Worm (Caenorhabditis elegans) whole organism, L2 larva: Measurements from ENCODE around the gene F35D2.3.

Source experiments
- F13H6.1 ChIP-seq: sonication (generic microtip); optimal IDR thresholded peaks from 2 replicates; lab custom pipeline; 2016; ENCODE audit warnings: missing genetic modification characterization, missing compliant biosample characterization
- R02D3.7 ChIP-seq: fragments of 150-350 bp; optimal IDR thresholded peaks from 2 replicates; lab custom pipeline; 2014; ENCODE audit warnings: missing biosample characterization, missing genetic modification characterization
- Y55F3AM.14 ChIP-seq: fragments of 200-800 bp; sonication (Bioruptor generic); optimal IDR thresholded peaks from 2 replicates; lab custom pipeline; 2018; ENCODE audit warnings: mild to moderate bottlenecking, missing genetic modification characterization, missing compliant biosample characterization
- alr-1 ChIP-seq: fragments of 150-350 bp; optimal IDR thresholded peaks from 2 replicates; lab custom pipeline; 2014; ENCODE audit warnings: missing biosample characterization, missing genetic modification characterization
- aly-2 ChIP-seq: fragments of 150-350 bp; optimal IDR thresholded peaks from 2 replicates; lab custom pipeline; 2014; ENCODE audit warnings: missing biosample characterization, missing genetic modification characterization
- blmp-1 ChIP-seq: sonication (generic microtip); optimal IDR thresholded peaks from 2 replicates; lab custom pipeline; 2017; ENCODE audit warnings: missing genetic modification characterization, mild to moderate bottlenecking, missing compliant biosample characterization, antibody characterized with exemption, moderate library complexity; ENCODE audit not compliant: insufficient read depth
- ceh-16 ChIP-seq: fragments of 150-350 bp; optimal IDR thresholded peaks from 2 replicates; lab custom pipeline; 2014; ENCODE audit warnings: missing biosample characterization, missing genetic modification characterization
- ceh-82 ChIP-seq: fragments of 150-350 bp; optimal IDR thresholded peaks from 2 replicates; lab custom pipeline; 2014; ENCODE audit warnings: missing biosample characterization, missing genetic modification characterization
- crh-2 ChIP-seq: sonication (generic microtip); optimal IDR thresholded peaks from 2 replicates; lab custom pipeline; 2017; ENCODE audit warnings: missing biosample characterization, missing genetic modification characterization
- dmd-4 ChIP-seq: sonication (generic microtip); optimal IDR thresholded peaks from 2 replicates; lab custom pipeline; 2017; ENCODE audit warnings: missing biosample characterization, missing genetic modification characterization
- elt-1 ChIP-seq: fragments of 150-350 bp; optimal IDR thresholded peaks from 2 replicates; lab custom pipeline; 2014; ENCODE audit warnings: missing biosample characterization, missing genetic modification characterization
- elt-3 ChIP-seq: sonication (generic microtip); optimal IDR thresholded peaks from 2 replicates; lab custom pipeline; 2017; ENCODE audit warnings: missing biosample characterization, missing genetic modification characterization
- gmeb-1 ChIP-seq: fragments of 150-350 bp; optimal IDR thresholded peaks from 2 replicates; lab custom pipeline; 2014; ENCODE audit warnings: missing biosample characterization, missing genetic modification characterization
- lin-11 ChIP-seq: fragments of 150-350 bp; sonication (generic microtip); optimal IDR thresholded peaks from 2 replicates; lab custom pipeline; 2014; ENCODE audit warnings: missing biosample characterization, missing genetic modification characterization, inconsistent platforms, mixed read lengths
- lin-13 ChIP-seq: fragments of 150-350 bp; optimal IDR thresholded peaks from 2 replicates; lab custom pipeline; 2014; ENCODE audit warnings: missing biosample characterization, missing genetic modification reagents, missing genetic modification characterization
- lin-39 ChIP-seq: fragments of 150-350 bp; optimal IDR thresholded peaks from 2 replicates; lab custom pipeline; 2014; ENCODE audit warnings: missing biosample characterization, missing genetic modification reagents, missing genetic modification characterization
- lsy-2 ChIP-seq, 2 experiments: fragments of 150-350 bp in 1 of 2; sonication (generic microtip) in 1 of 2; optimal IDR thresholded peaks; 2 replicates each; lab custom pipeline; 2014 to 2017; ENCODE audit warnings: missing biosample characterization in 2 of 2, missing genetic modification characterization in 2 of 2
- mab-5 ChIP-seq: fragments of 150-350 bp; optimal IDR thresholded peaks from 2 replicates; lab custom pipeline; 2014; ENCODE audit warnings: missing biosample characterization, missing genetic modification characterization
- mbf-1 ChIP-seq: sonication (generic microtip); optimal IDR thresholded peaks from 2 replicates; lab custom pipeline; 2017; ENCODE audit warnings: missing biosample characterization, missing genetic modification characterization
- mdl-1 ChIP-seq, 2 experiments: fragments of 150-350 bp in 1 of 2; sonication (generic microtip) in 1 of 2; optimal IDR thresholded peaks; 2 replicates each; lab custom pipeline; 2017; ENCODE audit warnings: missing biosample characterization in 2 of 2, missing genetic modification characterization in 2 of 2
- nhr-129 ChIP-seq: fragments of 150-350 bp; optimal IDR thresholded peaks from 2 replicates; lab custom pipeline; 2014; ENCODE audit warnings: missing biosample characterization, missing genetic modification characterization
- nhr-21 ChIP-seq: fragments of 150-350 bp; optimal IDR thresholded peaks from 2 replicates; lab custom pipeline; 2014; ENCODE audit warnings: missing biosample characterization, missing genetic modification characterization
- nhr-23 ChIP-seq: fragments of 150-350 bp; optimal IDR thresholded peaks from 2 replicates; lab custom pipeline; 2014; ENCODE audit warnings: missing biosample characterization, missing genetic modification reagents, missing genetic modification characterization
- nhr-237 ChIP-seq: fragments of 150-350 bp; optimal IDR thresholded peaks from 2 replicates; lab custom pipeline; 2014; ENCODE audit warnings: missing biosample characterization, missing genetic modification characterization
- nhr-77 ChIP-seq: fragments of 150-350 bp; optimal IDR thresholded peaks from 2 replicates; lab custom pipeline; 2014; ENCODE audit warnings: missing biosample characterization, missing genetic modification characterization
- peb-1 ChIP-seq: fragments of 150-350 bp; optimal IDR thresholded peaks from 2 replicates; lab custom pipeline; 2014; ENCODE audit warnings: missing biosample characterization, missing genetic modification characterization
- sem-4 ChIP-seq: fragments of 150-350 bp; optimal IDR thresholded peaks from 2 replicates; lab custom pipeline; 2014; ENCODE audit warnings: missing biosample characterization, missing genetic modification reagents, missing genetic modification characterization
- skn-1 ChIP-seq: sonication (generic microtip); optimal IDR thresholded peaks from 2 replicates; lab custom pipeline; 2017; ENCODE audit warnings: missing biosample characterization, missing genetic modification characterization
- sma-3 ChIP-seq: sonication (generic microtip); optimal IDR thresholded peaks from 2 replicates; lab custom pipeline; 2016; ENCODE audit warnings: missing genetic modification reagents, missing genetic modification characterization, missing compliant biosample characterization
- sma-9 ChIP-seq, 2 experiments: fragments of 150-350 bp in 1 of 2; sonication (generic microtip) in 1 of 2; optimal IDR thresholded peaks; 2 replicates each; lab custom pipeline; 2014 to 2016; ENCODE audit warnings: missing genetic modification characterization in 2 of 2, mild to moderate bottlenecking in 1 of 2, missing biosample characterization in 1 of 2, missing compliant biosample characterization in 1 of 2, missing genetic modification reagents in 1 of 2, moderate library complexity in 1 of 2
- unc-55 ChIP-seq: fragments of 150-350 bp; sonication (generic microtip); optimal IDR thresholded peaks from 3 replicates; lab custom pipeline; 2014; ENCODE audit warnings: missing biosample characterization, missing genetic modification reagents, missing genetic modification characterization
- unc-62 ChIP-seq: fragments of 150-350 bp; optimal IDR thresholded peaks from 2 replicates; lab custom pipeline; 2014; ENCODE audit warnings: missing biosample characterization, missing genetic modification reagents, missing genetic modification characterization
- zag-1 ChIP-seq: fragments of 150-350 bp; optimal IDR thresholded peaks from 2 replicates; lab custom pipeline; 2014; ENCODE audit warnings: missing biosample characterization, missing genetic modification characterization
- ztf-11 ChIP-seq: sonication (generic microtip); optimal IDR thresholded peaks from 2 replicates; lab custom pipeline; 2017; ENCODE audit warnings: missing biosample characterization, missing genetic modification characterization

F35D2.3 gene

ce11 chrII:7561494-7561893, 8.9 kb upstream of the F35D2.3 start, which contains the start of the genes ZK1290.11 and ZK1290.1:
TSS of gene ZK1290.11 (minus strand) at chrII:7561594.
TSS of gene ZK1290.1 (plus strand) at chrII:7561764.
- TF ChIP-seq sma-3, result no peak
- TF ChIP-seq lin-11, result no peak
- TF ChIP-seq zag-1 (tag; lab: Kevin White, UChicago), result no peak
- no peak for TF ChIP-seq nhr-21 (tag; lab: Kevin White, UChicago)
- TF ChIP-seq unc-62 (GFP tag; lab: Kevin White, UChicago), result no peak
- TF ChIP-seq peb-1 (tag; lab: Kevin White, UChicago), result no peak
- no peak for TF ChIP-seq crh-2
- no peak for TF ChIP-seq nhr-77 (tag; lab: Kevin White, UChicago)
- TF ChIP-seq lin-39 (tag; lab: Kevin White, UChicago), result no peak
- TF ChIP-seq aly-2, result no peak
- TF ChIP-seq lsy-2 (tag; optimal IDR thresholded peaks at IDR 0.05; lab: Kevin White, UChicago), result no peak

DNA sequence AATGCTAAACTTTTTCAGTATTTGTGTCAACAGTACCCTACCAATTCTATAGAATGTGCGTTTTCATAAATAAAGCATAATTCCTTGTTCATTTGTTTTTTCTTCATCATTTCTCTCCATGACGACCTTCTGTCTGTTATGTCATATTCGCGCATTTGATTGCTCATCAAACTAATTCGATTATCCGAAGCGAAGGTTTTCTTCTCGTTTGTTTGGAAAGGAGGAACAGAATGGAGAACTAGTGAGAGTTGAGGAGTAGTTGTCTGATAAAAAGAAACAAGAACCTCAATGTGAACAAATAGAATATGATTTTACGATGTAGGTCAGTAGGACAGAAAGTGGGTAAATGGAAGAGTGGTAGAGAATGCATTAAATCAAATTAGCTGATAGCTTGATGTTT, 7.8 kb upstream of the F35D2.3 start:
- TF ChIP-seq dmd-4 (tag; lab: Kevin White, UChicago) (no peak), elt-3 (no peak), lin-13 (GFP tag; lab: Kevin White, UChicago) (no peak), nhr-129 (tag; lab: Kevin White, UChicago) (no peak), gmeb-1 (tag; lab: Kevin White, UChicago) (no peak), nhr-21 (tag; lab: Kevin White, UChicago) (no peak), Y55F3AM.14 (GFP tag; lab: Kevin White, UChicago) (no peak), elt-1 (tag; lab: Kevin White, UChicago) (no peak), unc-55 (GFP tag; lab: Kevin White, UChicago) (no peak), alr-1 (tag; lab: Kevin White, UChicago) (no peak), aly-2 (no peak), mbf-1 (tag; lab: Kevin White, UChicago) (no peak), sma-9 (GFP tag; optimal IDR thresholded peaks at IDR 0.05; lab: Kevin White, UChicago) (no peak), sma-9 (tag; optimal IDR thresholded peaks at IDR 0.05; lab: Kevin White, UChicago) (no peak), ceh-16 (tag; lab: Kevin White, UChicago) (no peak), ceh-82 (tag; lab: Kevin White, UChicago) (no peak)

DNA sequence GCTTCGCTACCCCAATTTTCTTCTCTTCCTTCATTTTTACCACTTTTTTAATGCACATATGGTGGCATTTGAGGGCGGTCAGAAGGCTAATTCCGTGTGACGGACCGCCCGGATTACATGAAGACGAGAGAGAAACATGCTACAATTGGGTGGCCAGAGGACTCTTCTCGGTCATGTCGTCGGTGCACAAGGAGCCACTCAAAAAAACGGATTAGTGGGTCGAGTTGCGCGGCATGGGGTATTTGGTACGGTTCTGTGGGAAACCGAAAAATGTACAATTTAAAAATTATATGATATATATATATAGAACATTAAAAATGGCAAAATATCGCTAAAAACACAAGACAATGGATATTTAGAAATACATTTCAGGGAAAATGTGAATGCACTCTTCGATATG, 415 bp downstream of the F35D2.3 start:
- TF ChIP-seq alr-1 (tag; lab: Kevin White, UChicago), result no peak
- TF ChIP-seq R02D3.7, result no peak
- no peak for TF ChIP-seq lin-13 (GFP tag; lab: Kevin White, UChicago)
- TF ChIP-seq ceh-82 (tag; lab: Kevin White, UChicago), result no peak

ce11 chrII:7574143-7574542, 3.7 kb downstream of the F35D2.3 start, which contains the start of gene F35D2.2:
TSS of gene F35D2.2 (plus strand) at chrII:7574443.
- TF ChIP-seq mab-5 (tag; lab: Kevin White, UChicago) (no peak), ztf-11 (tag; lab: Kevin White, UChicago) (no peak), mdl-1 (tag; optimal IDR thresholded peaks at IDR 0.05; lab: Kevin White, UChicago) (no peak), lsy-2 (tag; optimal IDR thresholded peaks at IDR 0.05; lab: Kevin White, UChicago) (no peak), unc-55 (GFP tag; lab: Kevin White, UChicago) (no peak), sem-4 (tag; lab: Kevin White, UChicago) (no peak), lin-39 (tag; lab: Kevin White, UChicago) (no peak), skn-1 (tag; lab: Kevin White, UChicago) (no peak), dmd-4 (tag; lab: Kevin White, UChicago) (no peak), crh-2 (no peak), sma-9 (GFP tag; optimal IDR thresholded peaks at IDR 0.05; lab: Kevin White, UChicago) (no peak), sma-9 (tag; optimal IDR thresholded peaks at IDR 0.05; lab: Kevin White, UChicago) (no peak), nhr-77 (tag; lab: Kevin White, UChicago) (no peak), blmp-1 (tag; lab: Kevin White, UChicago) (no peak), nhr-237 (no peak), F13H6.1 (tag; lab: Kevin White, UChicago) (no peak), nhr-23 (tag; lab: Kevin White, UChicago) (no peak), elt-1 (tag; lab: Kevin White, UChicago) (no peak)
- TF ChIP-seq, all 48 proteins: peak for 0
